Worm (Caenorhabditis elegans): Measurements from ENCODE around the gene Y37E11AR.7.

DNA sequence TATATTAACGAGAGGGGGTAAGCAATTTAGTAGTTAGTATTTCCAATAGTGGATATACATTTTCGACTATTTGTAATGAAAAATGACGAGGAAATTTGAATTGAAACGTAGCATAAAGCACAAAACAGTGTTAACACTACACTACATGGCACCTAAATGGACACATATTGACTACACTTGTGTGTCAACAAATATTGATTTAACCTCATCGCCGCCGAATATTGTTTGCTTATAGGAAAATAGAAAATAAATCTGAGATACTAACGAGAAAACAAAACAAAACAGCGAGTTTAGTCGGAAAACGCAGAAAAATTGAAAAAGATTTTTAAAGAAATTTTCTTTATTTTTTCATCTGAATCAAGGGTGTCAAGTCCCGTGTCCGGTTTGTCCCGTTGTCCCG lies 34.6 kb downstream of the Y37E11AR.7 start:
- TF ChIP-seq dao-5 (tag; optimal IDR thresholded peaks at IDR 0.05) (no peak), him-1 (tag; optimal IDR thresholded peaks at IDR 0.05) (no peak)
